Worm (Caenorhabditis elegans): ENCODE measurements around the gene T01C8.3.

ce11 chrX:16754474-16754873 is 28.5 kb downstream of the T01C8.3 start, which contains the start of gene C10E2.5:
- TF ChIP-seq tbx-11 (GFP tag; IDR thresholded peaks at IDR 0.05) (no peak), B0310.2 (tag; optimal IDR thresholded peaks at IDR 0.05) (no peak), F13C5.2 (tag; optimal IDR thresholded peaks at IDR 0.05) (no peak), ceh-36 (tag; optimal IDR thresholded peaks at IDR 0.05) (no peak), ets-7 (tag; optimal IDR thresholded peaks at IDR 0.05) (no peak), scrt-1 (GFP tag; IDR thresholded peaks at IDR 0.05) (no peak), tbx-37 (GFP tag; conservative IDR thresholded peaks at IDR 0.05) (no peak), ceh-13 (GFP tag; optimal IDR thresholded peaks at IDR 0.05) (no peak), ama-1 (optimal IDR thresholded peaks at IDR 0.05) (no peak), hmg-4 (GFP tag; optimal IDR thresholded peaks at IDR 0.05) (no peak)
